Worm (Caenorhabditis elegans) whole organism, midembryonic: Measurements from ENCODE around the gene F14D7.8.

Experiments used
- T22C8.4 ChIP-seq: fragments of 200-800 bp; sonication (Bioruptor generic); IDR thresholded peaks from 2 replicates; pipeline ENCODE4 v1.3.6; 2022; ENCODE audit warnings: missing genetic modification characterization, missing compliant biosample characterization
- med-1 ChIP-seq: sonication (generic microtip); optimal IDR thresholded peaks from 2 replicates; lab custom pipeline; 2017; ENCODE audit warnings: missing genetic modification characterization, mild to moderate bottlenecking, missing compliant biosample characterization, antibody characterized with exemption, missing genetic modification reagents; ENCODE audit not compliant: insufficient read depth
- tab-1 ChIP-seq: fragments of 200-800 bp; sonication (Bioruptor generic); IDR thresholded peaks from 2 replicates; pipeline ENCODE4 v1.3.6; 2022; ENCODE audit warnings: missing genetic modification characterization, missing compliant biosample characterization
- ztf-29 ChIP-seq: fragments of 200-800 bp; sonication (Bioruptor generic); IDR thresholded peaks from 2 replicates; pipeline ENCODE4 v1.3.6; 2022; ENCODE audit warnings: missing genetic modification reagents, missing genetic modification characterization, missing compliant biosample characterization

- TF ChIP-seq med-1 (GFP tag; lab: Kevin White, UChicago) (no peak), tab-1 (GFP tag; lab: Robert Waterston, UW) (no peak), T22C8.4 (GFP tag; lab: Robert Waterston, UW) (no peak), ztf-29 (GFP tag; lab: Robert Waterston, UW) (no peak)
Observed at ce11 chrV:14341672-14342071, 29.1 kb upstream of the F14D7.8 start, which contains the start of gene F47B8.10.
